Fruit fly (Drosophila melanogaster) whole organism, prepupa: ENCODE measurements around the gene CG10793.

ENCODE experiments used
- Blimp-1 ChIP-seq: fragments of 200-800 bp; sonication (Bioruptor generic); optimal IDR thresholded peaks from 3 replicates; lab custom pipeline; 2017; ENCODE audit warnings: missing biosample characterization, missing genetic modification characterization, mild to moderate bottlenecking, moderate library complexity, missing genetic modification reagents
- CG11902 ChIP-seq: fragments of 200-800 bp; sonication (Bioruptor generic); optimal IDR thresholded peaks from 3 replicates; lab custom pipeline; 2016; ENCODE audit warnings: missing biosample characterization, missing genetic modification characterization
- CG16779 ChIP-seq: fragments of 200-800 bp; sonication (Bioruptor generic); optimal IDR thresholded peaks from 3 replicates; lab custom pipeline; 2017; ENCODE audit warnings: missing biosample characterization, mild to moderate bottlenecking, missing genetic modification characterization
- CG3032 ChIP-seq: fragments of 200-800 bp; optimal IDR thresholded peaks from 2 replicates; lab custom pipeline; 2019; ENCODE audit warnings: missing biosample characterization, mild to moderate bottlenecking, missing genetic modification characterization, moderate library complexity
- CG31627 ChIP-seq: fragments of 200-800 bp; sonication (Bioruptor generic); optimal IDR thresholded peaks from 3 replicates; lab custom pipeline; 2016; ENCODE audit warnings: missing biosample characterization, missing genetic modification characterization
- CG32006 ChIP-seq: fragments of 200-800 bp; sonication (Bioruptor generic); optimal IDR thresholded peaks from 3 replicates; lab custom pipeline; 2017; ENCODE audit warnings: missing biosample characterization, mild to moderate bottlenecking, missing genetic modification characterization
- CG34406 ChIP-seq: fragments of 200-800 bp; sonication (Bioruptor generic); optimal IDR thresholded peaks from 3 replicates; lab custom pipeline; 2016; ENCODE audit warnings: missing biosample characterization, missing genetic modification characterization
- CG4318 ChIP-seq: fragments of 200-800 bp; sonication (Bioruptor generic); optimal IDR thresholded peaks from 3 replicates; lab custom pipeline; 2017; ENCODE audit warnings: missing biosample characterization, mild to moderate bottlenecking, missing genetic modification characterization
- CG6163 ChIP-seq: fragments of 200-800 bp; sonication (Bioruptor generic); IDR thresholded peaks from 3 replicates; pipeline ENCODE4 v1.3.6; 2022; ENCODE audit warnings: missing biosample characterization, missing genetic modification characterization
- CG6808 ChIP-seq: fragments of 200-800 bp; sonication (Bioruptor generic); optimal IDR thresholded peaks from 3 replicates; lab custom pipeline; 2017; ENCODE audit warnings: missing biosample characterization, missing genetic modification characterization, mild to moderate bottlenecking, moderate library complexity, missing genetic modification reagents
- CG6854 ChIP-seq: fragments of 200-800 bp; sonication (Bioruptor generic); optimal IDR thresholded peaks from 2 replicates; lab custom pipeline; 2017; ENCODE audit warnings: missing biosample characterization, mild to moderate bottlenecking, missing genetic modification characterization
- CG7368 ChIP-seq: fragments of 200-800 bp; sonication (Bioruptor generic); optimal IDR thresholded peaks from 3 replicates; lab custom pipeline; 2016; ENCODE audit warnings: missing biosample characterization, missing genetic modification characterization
- CG9139 ChIP-seq: fragments of 200-800 bp; sonication (Bioruptor generic); optimal IDR thresholded peaks from 3 replicates; lab custom pipeline; 2017; ENCODE audit warnings: missing biosample characterization, mild to moderate bottlenecking, missing genetic modification characterization
- Ets21C ChIP-seq: fragments of 200-800 bp; sonication (Bioruptor generic); optimal IDR thresholded peaks from 3 replicates; lab custom pipeline; 2016; ENCODE audit warnings: missing biosample characterization, missing genetic modification characterization
- Ets96B ChIP-seq: fragments of 200-800 bp; optimal IDR thresholded peaks from 2 replicates; lab custom pipeline; 2019; ENCODE audit warnings: missing biosample characterization, mild to moderate bottlenecking, missing genetic modification characterization, moderate library complexity
- Met ChIP-seq: fragments of 200-800 bp; sonication (Bioruptor generic); optimal IDR thresholded peaks from 3 replicates; lab custom pipeline; 2016; ENCODE audit warnings: missing biosample characterization, missing genetic modification characterization
- Sox14 ChIP-seq: fragments of 200-800 bp; sonication (Bioruptor generic); optimal IDR thresholded peaks from 3 replicates; lab custom pipeline; 2016; ENCODE audit warnings: missing biosample characterization, missing genetic modification characterization
- acj6 ChIP-seq: fragments of 200-800 bp; sonication (Bioruptor generic); optimal IDR thresholded peaks from 3 replicates; lab custom pipeline; 2016; ENCODE audit warnings: missing biosample characterization, missing genetic modification characterization
- esn ChIP-seq: fragments of 200-800 bp; sonication (Bioruptor generic); optimal IDR thresholded peaks from 2 replicates; lab custom pipeline; 2016; ENCODE audit warnings: missing biosample characterization, mild to moderate bottlenecking, missing genetic modification characterization, moderate library complexity
- fd85E ChIP-seq: fragments of 200-800 bp; sonication (Bioruptor generic); optimal IDR thresholded peaks from 3 replicates; lab custom pipeline; 2016; ENCODE audit warnings: missing biosample characterization, missing genetic modification characterization
- fkh ChIP-seq: fragments of 200-800 bp; sonication (Bioruptor generic); optimal IDR thresholded peaks from 3 replicates; lab custom pipeline; 2017; ENCODE audit warnings: missing biosample characterization, mild to moderate bottlenecking, missing genetic modification characterization, moderate library complexity
- net ChIP-seq: fragments of 200-800 bp; sonication (Bioruptor generic); optimal IDR thresholded peaks from 3 replicates; lab custom pipeline; 2016; ENCODE audit warnings: missing biosample characterization, missing genetic modification characterization
- pdm3 ChIP-seq: fragments of 200-800 bp; sonication (Bioruptor generic); optimal IDR thresholded peaks from 3 replicates; lab custom pipeline; 2016; ENCODE audit warnings: missing biosample characterization, missing genetic modification characterization
- ss ChIP-seq, 2 experiments: fragments of 200-800 bp; sonication (Bioruptor generic); optimal IDR thresholded peaks; 2 replicates in 1 of 2; 3 replicates in 1 of 2; lab custom pipeline; 2017 to 2018; ENCODE audit warnings: mild to moderate bottlenecking in 2 of 2, missing biosample characterization in 2 of 2, missing genetic modification characterization in 2 of 2, moderate library complexity in 1 of 2
- topi ChIP-seq: fragments of 200-800 bp; sonication (Bioruptor generic); optimal IDR thresholded peaks from 3 replicates; lab custom pipeline; 2016; ENCODE audit warnings: missing biosample characterization, missing genetic modification characterization
- vri ChIP-seq: fragments of 200-800 bp; sonication (Bioruptor generic); optimal IDR thresholded peaks from 3 replicates; lab custom pipeline; 2016; ENCODE audit warnings: missing biosample characterization, mild to moderate bottlenecking, missing genetic modification characterization

CG10793 gene

DNA sequence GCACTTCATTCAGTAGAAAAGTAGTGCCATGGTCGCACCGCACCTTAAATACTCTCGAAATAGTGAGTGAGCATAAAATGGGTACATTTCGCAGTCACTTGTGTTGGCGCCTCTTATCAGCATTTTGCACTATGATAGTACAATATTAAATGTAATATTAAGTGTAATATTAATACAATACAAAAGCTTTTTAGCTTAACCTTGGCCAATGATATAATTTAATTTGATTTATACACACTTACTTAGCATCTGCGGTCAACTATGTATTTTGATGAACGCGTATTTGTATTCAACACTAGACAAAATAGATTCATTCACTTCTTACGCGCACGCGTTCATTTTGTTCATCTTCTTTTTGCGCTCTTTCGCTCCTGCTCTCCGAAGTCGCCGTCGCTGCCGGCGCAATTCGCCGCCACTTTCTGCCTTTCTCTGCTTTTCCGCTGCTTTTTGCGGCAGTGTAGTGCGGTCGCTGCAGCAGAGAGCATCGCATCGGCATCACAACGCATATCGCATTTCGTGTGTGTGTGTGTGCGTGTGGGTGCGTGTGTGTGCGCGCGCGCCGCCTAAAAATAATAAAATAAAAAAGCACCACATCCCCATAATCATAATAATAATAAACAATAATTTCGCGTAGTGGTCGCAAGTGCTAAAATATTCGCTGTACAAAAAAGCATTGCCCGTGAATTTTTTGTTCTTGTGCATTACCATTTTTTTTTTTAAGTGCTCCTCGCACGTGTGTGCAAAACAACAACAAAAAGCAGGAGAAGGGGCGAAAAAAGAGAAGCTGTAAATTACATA lies 27.1 kb downstream of the CG10793 start (continued):
- TF ChIP-seq CG3032 (tag; lab: Kevin White, UChicago) (peak; percentile 32), Ets21C (GFP tag; lab: Kevin White, UChicago) (peak; percentile 4), fd85E (GFP tag; lab: Kevin White, UChicago) (no peak), CG34406 (GFP tag; lab: Kevin White, UChicago) (peak; percentile 45), ss (GFP tag; optimal IDR thresholded peaks at IDR 0.05; lab: Kevin White, UChicago) (peak; percentile 21 to 27), CG16779 (tag; lab: Kevin White, UChicago) (peak; percentile 19), topi (GFP tag; lab: Kevin White, UChicago) (peak; percentile 66), pdm3 (peak; percentile 69), CG7368 (GFP tag; lab: Kevin White, UChicago) (peak; percentile 51), CG31627 (peak; percentile 39)
- TF ChIP-seq, all 60 proteins: peak for 52

DNA sequence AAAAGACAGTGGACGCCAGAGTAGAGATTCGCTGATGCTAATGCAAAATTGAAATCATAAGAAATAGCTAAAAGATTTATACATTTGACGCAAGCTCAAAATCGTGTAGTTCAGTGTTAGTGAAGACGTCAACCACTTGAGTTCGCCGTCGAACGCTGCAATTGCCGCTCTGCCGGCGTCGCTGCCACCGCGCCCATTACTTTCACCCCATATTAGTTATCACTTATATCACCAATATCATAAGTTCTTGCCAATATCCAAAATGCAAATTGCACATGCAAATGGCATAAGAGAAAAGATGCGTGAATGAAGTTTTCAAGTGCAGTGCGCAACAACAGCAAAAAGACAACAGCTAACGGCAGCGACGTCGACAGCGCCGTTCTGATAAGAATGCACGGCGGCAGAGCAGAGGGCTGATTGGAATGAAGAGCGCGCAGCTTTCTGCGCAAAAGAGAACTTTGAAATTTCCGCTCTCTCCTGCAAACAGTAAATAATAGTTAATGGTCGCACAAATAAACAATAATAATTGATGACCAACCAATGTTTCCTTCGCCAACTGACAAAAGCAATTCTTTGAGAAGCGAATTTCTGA lies 27.9 kb downstream of the CG10793 start:
- TF ChIP-seq Blimp-1 (GFP tag; lab: Kevin White, UChicago) (no peak), CG9139 (GFP tag; lab: Kevin White, UChicago) (no peak), Ets96B (tag; lab: Kevin White, UChicago) (no peak), CG4318 (GFP tag; lab: Kevin White, UChicago) (no peak), CG7368 (GFP tag; lab: Kevin White, UChicago) (no peak), CG6854 (GFP tag; lab: Kevin White, UChicago) (no peak), Met (GFP tag; lab: Kevin White, UChicago) (no peak), CG11902 (GFP tag; lab: Kevin White, UChicago) (no peak), CG32006 (GFP tag; lab: Kevin White, UChicago) (no peak), esn (GFP tag; lab: Kevin White, UChicago) (no peak), Sox14 (no peak)

DNA sequence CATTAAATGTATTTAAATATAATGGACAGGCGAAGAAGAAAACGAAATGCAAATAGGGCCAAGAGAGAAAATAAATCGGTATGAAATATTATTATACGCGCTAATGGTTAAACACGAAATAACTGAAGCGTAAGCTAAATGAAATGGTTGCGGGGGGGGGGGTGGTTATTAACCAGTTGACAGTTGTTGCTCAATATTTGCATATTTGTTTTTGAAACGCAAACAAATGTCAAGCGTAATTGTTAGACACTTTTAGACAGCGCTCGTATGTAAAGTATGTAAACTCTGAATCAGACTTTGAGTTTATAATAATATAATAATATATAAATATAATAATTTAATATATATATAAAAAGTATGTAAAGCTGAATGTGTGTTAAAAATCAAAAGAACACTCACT lies 34.2 kb downstream of the CG10793 start:
- no peak for TF ChIP-seq acj6 (GFP tag; lab: Kevin White, UChicago)
- peak; percentile 61 for TF ChIP-seq fkh
- no peak for TF ChIP-seq net

DNA sequence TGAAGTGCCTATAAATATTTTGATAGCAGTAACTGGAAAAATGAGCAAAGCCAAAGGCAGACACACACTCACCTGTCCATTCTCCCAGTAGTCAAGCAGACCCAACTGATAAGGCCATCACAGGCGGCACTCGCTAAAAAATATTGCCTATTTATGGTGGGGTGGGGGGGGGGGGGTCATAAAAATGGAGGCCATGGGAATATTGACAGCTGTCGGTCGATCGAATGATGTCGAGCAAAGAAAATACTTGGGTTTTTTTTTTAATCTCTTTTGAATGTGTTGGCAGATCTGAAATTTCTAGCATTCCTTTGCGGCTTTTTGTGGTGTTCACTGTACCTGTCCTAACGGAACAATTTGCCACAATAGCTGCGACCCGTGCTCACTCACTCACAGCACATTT lies 42.6 kb downstream of the CG10793 start:
- TF ChIP-seq Ets21C (GFP tag; lab: Kevin White, UChicago) (no peak), CG32006 (GFP tag; lab: Kevin White, UChicago) (peak; percentile 13), CG31627 (peak; percentile 1)

DNA sequence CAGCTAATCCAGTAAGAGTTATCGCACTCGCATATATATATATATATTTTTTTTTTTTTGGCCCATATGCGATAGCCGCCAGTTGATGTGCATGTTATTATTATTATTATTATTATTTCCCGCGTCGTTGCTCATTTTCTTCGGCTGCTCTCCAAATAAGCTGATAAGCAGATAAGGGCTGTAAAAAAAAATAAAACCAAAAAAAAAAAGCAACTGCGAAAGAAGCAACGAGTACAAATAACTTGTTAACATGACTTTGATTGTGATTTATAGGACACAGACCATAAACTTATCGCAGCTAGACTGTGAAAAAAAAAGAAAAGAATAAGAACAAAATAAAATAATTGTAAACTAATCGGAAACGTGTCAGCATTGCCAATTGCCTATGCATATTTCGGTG lies 50.4 kb downstream of the CG10793 start:
- TF ChIP-seq CG6163 (GFP tag; lab: Robert Waterston, UW) (0 out of 3 replicates have a peak, but pooled peaks have one; percentile 20), vri (peak; percentile 58), CG6808 (GFP tag; lab: Kevin White, UChicago) (no peak)
- TF ChIP-seq, all 60 proteins: peak for 2
